Worm (Caenorhabditis elegans) whole organism, L1 larva: ENCODE data around the gene cyn-10.

Experiments
- C04F5.9 ChIP-seq: sonication (generic microtip); optimal IDR thresholded peaks from 2 replicates; lab custom pipeline; 2016; ENCODE audit warnings: missing genetic modification characterization, missing compliant biosample characterization
- C16A3.4 ChIP-seq: fragments of 150-350 bp; optimal IDR thresholded peaks from 2 replicates; lab custom pipeline; 2014; ENCODE audit warnings: missing biosample characterization, missing genetic modification characterization
- blmp-1 ChIP-seq: fragments of 150-350 bp; optimal IDR thresholded peaks from 2 replicates; lab custom pipeline; 2014; ENCODE audit warnings: missing biosample characterization, missing genetic modification characterization
- ceh-8 ChIP-seq: fragments of 200-800 bp; sonication (Bioruptor generic); optimal IDR thresholded peaks from 2 replicates; lab custom pipeline; 2018; ENCODE audit warnings: mild to moderate bottlenecking, missing genetic modification characterization, moderate library complexity, missing compliant biosample characterization
- ceh-82 ChIP-seq, 3 experiments: fragments of 150-350 bp in 1 of 3; sonication (generic microtip) in 2 of 3; optimal IDR thresholded peaks; 2 replicates each; lab custom pipeline; 2014 to 2017; ENCODE audit warnings: missing biosample characterization in 3 of 3, missing genetic modification characterization in 3 of 3
- dsc-1 ChIP-seq: sonication (generic microtip); optimal IDR thresholded peaks from 2 replicates; lab custom pipeline; 2016; ENCODE audit warnings: mild to moderate bottlenecking, missing genetic modification characterization, missing compliant biosample characterization
- efl-1 ChIP-seq, 4 experiments: fragments of 150-350 bp; optimal IDR thresholded peaks in 3 of 4; peaks in 1 of 4; 1 replicate in 1 of 4; 2 replicates in 3 of 4; lab custom pipeline; 2014; ENCODE audit warnings: missing biosample characterization in 2 of 4, missing genetic modification characterization in 2 of 4, missing genetic modification reagents in 2 of 4
- elt-3 ChIP-seq, 6 experiments: fragments of 150-350 bp in 1 of 6; sonication (generic microtip); optimal IDR thresholded peaks; 2 replicates each; lab custom pipeline; 2017 to 2018; ENCODE audit warnings: missing biosample characterization in 6 of 6, missing genetic modification characterization in 6 of 6, inconsistent platforms in 1 of 6
- fkh-10 ChIP-seq: sonication (generic microtip); optimal IDR thresholded peaks from 2 replicates; lab custom pipeline; 2017; ENCODE audit warnings: missing biosample characterization, missing genetic modification reagents, missing genetic modification characterization
- fkh-8 ChIP-seq: sonication (generic microtip); optimal IDR thresholded peaks from 2 replicates; lab custom pipeline; 2016; ENCODE audit warnings: mild to moderate bottlenecking, missing genetic modification characterization, missing compliant biosample characterization
- fos-1 ChIP-seq: fragments of 150-350 bp; optimal IDR thresholded peaks from 2 replicates; lab custom pipeline; 2014; ENCODE audit warnings: missing biosample characterization, missing genetic modification characterization
- hpl-2 ChIP-seq: fragments of 150-350 bp; optimal IDR thresholded peaks from 2 replicates; lab custom pipeline; 2014; ENCODE audit warnings: missing biosample characterization, missing genetic modification reagents, missing genetic modification characterization
- isw-1 ChIP-seq: fragments of 200-800 bp; sonication (Bioruptor generic); IDR thresholded peaks from 2 replicates; pipeline ENCODE4 v1.3.6; 2022; ENCODE audit warnings: missing genetic modification characterization, missing compliant biosample characterization
- lin-13 ChIP-seq: fragments of 150-350 bp; optimal IDR thresholded peaks from 2 replicates; lab custom pipeline; 2014; ENCODE audit warnings: missing biosample characterization, missing genetic modification reagents, missing genetic modification characterization
- lin-14 ChIP-seq: fragments of 200-800 bp; sonication (Bioruptor generic); optimal IDR thresholded peaks from 2 replicates; lab custom pipeline; 2018; ENCODE audit warnings: mild to moderate bottlenecking, missing genetic modification characterization, moderate library complexity, missing compliant biosample characterization
- lin-35 ChIP-seq, 2 experiments: fragments of 150-350 bp; optimal IDR thresholded peaks; 2 replicates each; lab custom pipeline; 2014; ENCODE audit warnings: missing biosample characterization in 2 of 2, missing genetic modification characterization in 2 of 2, missing genetic modification reagents in 2 of 2
- lin-39 ChIP-seq: fragments of 150-350 bp; optimal IDR thresholded peaks from 2 replicates; lab custom pipeline; 2014; ENCODE audit warnings: missing biosample characterization, missing genetic modification reagents, missing genetic modification characterization
- lsy-2 ChIP-seq, 2 experiments: fragments of 150-350 bp; optimal IDR thresholded peaks; 2 replicates each; lab custom pipeline; 2014; ENCODE audit warnings: missing biosample characterization in 2 of 2, missing genetic modification characterization in 2 of 2
- mdl-1 ChIP-seq, 2 experiments: fragments of 150-350 bp; optimal IDR thresholded peaks; 2 replicates each; lab custom pipeline; 2014 to 2017; ENCODE audit warnings: missing biosample characterization in 2 of 2, missing genetic modification characterization in 2 of 2, inconsistent platforms in 1 of 2
- mep-1 ChIP-seq: fragments of 150-350 bp; optimal IDR thresholded peaks from 2 replicates; lab custom pipeline; 2014; ENCODE audit warnings: missing biosample characterization, missing genetic modification characterization
- nhr-19 ChIP-seq: fragments of 200-800 bp; sonication (Bioruptor generic); conservative IDR thresholded peaks from 2 replicates; pipeline ENCODE4 v1.3.6; 2022; ENCODE audit warnings: missing genetic modification characterization, missing compliant biosample characterization
- nhr-47 ChIP-seq: sonication (generic microtip); optimal IDR thresholded peaks from 2 replicates; lab custom pipeline; 2016; ENCODE audit warnings: mild to moderate bottlenecking, missing genetic modification characterization, moderate library complexity, missing compliant biosample characterization
- nhr-71 ChIP-seq: sonication (generic microtip); optimal IDR thresholded peaks from 2 replicates; lab custom pipeline; 2016; ENCODE audit warnings: mild to moderate bottlenecking, missing genetic modification characterization, moderate library complexity, missing compliant biosample characterization
- nhr-76 ChIP-seq: sonication (generic microtip); optimal IDR thresholded peaks from 2 replicates; lab custom pipeline; 2017; ENCODE audit warnings: missing biosample characterization, missing genetic modification characterization
- nhr-77 ChIP-seq: fragments of 150-350 bp; optimal IDR thresholded peaks from 2 replicates; lab custom pipeline; 2014; ENCODE audit warnings: missing biosample characterization, missing genetic modification characterization
- pag-3 ChIP-seq: sonication (generic microtip); optimal IDR thresholded peaks from 2 replicates; lab custom pipeline; 2017; ENCODE audit warnings: missing genetic modification characterization, mild to moderate bottlenecking, missing compliant biosample characterization, antibody characterized with exemption, borderline replicate concordance; ENCODE audit not compliant: insufficient read depth
- pax-3 ChIP-seq: fragments of 200-800 bp; sonication (Bioruptor generic); optimal IDR thresholded peaks from 2 replicates; lab custom pipeline; 2018; ENCODE audit warnings: mild to moderate bottlenecking, missing genetic modification characterization, moderate library complexity, missing compliant biosample characterization
- pqm-1 ChIP-seq: sonication (generic microtip); optimal IDR thresholded peaks from 3 replicates; lab custom pipeline; 2017; ENCODE audit warnings: missing biosample characterization, missing genetic modification characterization
- snu-23 ChIP-seq: sonication (generic microtip); optimal IDR thresholded peaks from 2 replicates; lab custom pipeline; 2016; ENCODE audit warnings: missing genetic modification characterization, missing compliant biosample characterization
- sptf-1 ChIP-seq: fragments of 150-350 bp; optimal IDR thresholded peaks from 2 replicates; lab custom pipeline; 2014; ENCODE audit warnings: missing biosample characterization, missing genetic modification characterization
- sup-37 ChIP-seq: fragments of 200-800 bp; sonication (Bioruptor generic); optimal IDR thresholded peaks from 2 replicates; lab custom pipeline; 2018; ENCODE audit warnings: mild to moderate bottlenecking, missing genetic modification characterization, missing compliant biosample characterization
- unc-30 ChIP-seq: sonication (generic microtip); optimal IDR thresholded peaks from 2 replicates; lab custom pipeline; 2017; ENCODE audit warnings: missing biosample characterization, missing genetic modification characterization
- unc-86 ChIP-seq: sonication (generic microtip); optimal IDR thresholded peaks from 2 replicates; lab custom pipeline; 2016; ENCODE audit warnings: missing genetic modification characterization, missing compliant biosample characterization
- vab-15 ChIP-seq: sonication (generic microtip); optimal IDR thresholded peaks from 2 replicates; lab custom pipeline; 2017; ENCODE audit warnings: missing genotype, mild to moderate bottlenecking, missing genetic modification characterization, missing compliant biosample characterization
- zag-1 ChIP-seq: fragments of 150-350 bp; optimal IDR thresholded peaks from 2 replicates; lab custom pipeline; 2014; ENCODE audit warnings: missing biosample characterization, missing genetic modification characterization
- ztf-11 ChIP-seq, 2 experiments: sonication (generic microtip); optimal IDR thresholded peaks; 2 replicates each; lab custom pipeline; 2016 to 2017; ENCODE audit warnings: missing genetic modification characterization in 2 of 2, missing biosample characterization in 1 of 2, missing compliant biosample characterization in 1 of 2
- ztf-4 ChIP-seq: fragments of 150-350 bp; optimal IDR thresholded peaks from 2 replicates; lab custom pipeline; 2014; ENCODE audit warnings: missing biosample characterization, missing genetic modification characterization

Gene cyn-10

DNA sequence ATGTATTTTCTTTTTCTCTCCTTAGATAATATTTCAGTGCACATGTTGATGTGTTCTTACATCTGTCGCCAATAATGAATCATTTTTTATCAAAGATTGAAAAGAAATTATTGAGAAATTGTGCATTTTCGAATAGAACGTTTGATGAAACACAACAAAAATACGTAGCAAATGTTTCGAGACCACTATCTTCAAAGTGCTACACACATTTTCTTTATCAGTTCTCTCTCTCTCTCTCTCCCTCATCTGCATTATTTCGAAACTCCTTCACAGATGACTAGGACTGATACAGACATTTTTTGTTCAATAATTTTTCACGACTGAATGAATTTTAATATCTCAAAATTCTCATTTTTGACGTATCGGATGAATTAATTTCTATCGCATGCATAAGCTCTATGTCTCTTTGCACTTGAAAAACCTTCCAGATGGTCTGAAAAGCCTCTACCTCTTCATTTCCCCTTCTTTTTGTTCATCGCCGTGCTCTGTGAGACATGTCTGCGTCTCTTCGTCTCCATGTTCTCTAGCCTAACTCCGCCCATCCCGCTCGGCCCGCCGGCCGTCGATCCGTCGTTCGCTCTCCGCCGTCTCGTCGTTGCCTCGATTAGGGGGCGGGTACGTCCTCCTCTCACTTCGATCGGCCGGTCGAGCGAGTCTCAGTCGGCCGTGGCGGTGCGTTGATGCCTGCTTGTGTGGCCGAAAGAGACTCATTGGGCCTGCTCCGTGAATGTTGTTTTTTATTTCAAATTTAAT is 30.3 kb upstream of the cyn-10 start (continued):
- no peak for TF ChIP-seq mdl-1 (tag; optimal IDR thresholded peaks at IDR 0.05; lab: Kevin White, UChicago)
- peak; percentile 27 for TF ChIP-seq C04F5.9 (tag; lab: Kevin White, UChicago)
- TF ChIP-seq ceh-82 (tag; optimal IDR thresholded peaks at IDR 0.05; lab: Kevin White, UChicago) = peak in 2 of 3 experiments; percentile 11 to 56
- TF ChIP-seq nhr-47 (tag; lab: Kevin White, UChicago) = peak; percentile 52
- peak; percentile 61 for TF ChIP-seq ceh-8 (GFP tag; lab: Kevin White, UChicago)
- TF ChIP-seq unc-30 (tag; lab: Kevin White, UChicago) = no peak
- TF ChIP-seq fos-1 (tag; lab: Kevin White, UChicago) = no peak
- peak in 1 of 2 experiments; percentile 9 for TF ChIP-seq lsy-2 (tag; optimal IDR thresholded peaks at IDR 0.05; lab: Kevin White, UChicago)
- peak; percentile 8 for TF ChIP-seq snu-23
- TF ChIP-seq pag-3 (tag; lab: Kevin White, UChicago) = no peak
- no peak for TF ChIP-seq nhr-19 (GFP tag; lab: Robert Waterston, UW)

DNA sequence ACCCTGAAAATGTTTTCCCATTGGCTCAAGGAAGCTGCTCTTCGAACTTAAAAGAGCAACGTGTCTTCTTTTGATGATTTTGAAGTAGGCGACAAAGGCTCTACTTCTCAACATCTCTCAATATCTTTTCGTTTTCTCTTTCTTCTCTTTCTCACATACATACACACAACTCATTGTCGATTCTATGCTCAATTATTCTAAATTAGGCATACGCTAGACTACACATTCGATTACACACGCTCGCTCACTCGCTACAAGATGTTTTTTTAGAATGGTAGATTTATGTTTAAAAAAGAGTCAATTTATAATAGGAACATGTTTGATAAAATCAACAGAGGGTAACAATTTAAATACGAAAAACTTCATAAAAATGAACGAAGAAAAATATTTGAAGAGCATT is 28.4 kb upstream of the cyn-10 start:
- TF ChIP-seq fkh-10 (GFP tag; lab: Kevin White, UChicago) (peak; percentile 7), ztf-11 (tag; optimal IDR thresholded peaks at IDR 0.05; lab: Kevin White, UChicago) (no peak), fkh-8 (tag; lab: Kevin White, UChicago) (peak; percentile 17), snu-23 (no peak), lin-14 (peak; percentile 70), nhr-71 (tag; lab: Kevin White, UChicago) (peak; percentile 6), isw-1 (no peak), unc-86 (tag; lab: Kevin White, UChicago) (peak; percentile 25)

DNA sequence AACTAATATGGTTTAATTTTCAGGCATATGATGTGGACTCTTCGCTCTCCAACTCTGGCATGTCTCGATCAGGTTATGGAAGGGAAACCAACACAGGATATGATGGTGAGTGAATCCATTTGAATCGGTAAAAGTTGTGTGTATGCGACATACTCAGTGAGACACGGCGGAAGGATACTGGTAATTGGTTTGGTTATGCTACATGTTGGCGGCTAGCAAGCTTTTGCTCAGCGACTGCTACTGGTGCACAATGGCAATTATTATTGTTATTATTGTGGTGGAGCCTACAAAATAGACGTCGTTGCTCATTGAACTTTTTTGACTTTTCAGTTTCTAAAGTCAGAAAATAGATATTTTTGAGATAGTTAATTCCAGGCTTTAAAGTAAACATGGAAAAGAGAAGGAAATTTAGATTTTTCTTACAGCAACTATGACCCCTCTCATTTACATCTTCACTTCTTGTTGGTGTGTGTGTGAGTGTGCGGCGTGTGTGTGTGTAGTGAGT is 27.6 kb upstream of the cyn-10 start:
- TF ChIP-seq lin-14 (peak; percentile 28), lin-39 (tag; lab: Kevin White, UChicago) (no peak), mep-1 (tag; lab: Kevin White, UChicago) (peak; percentile 16), fkh-8 (tag; lab: Kevin White, UChicago) (peak; percentile 40)

DNA sequence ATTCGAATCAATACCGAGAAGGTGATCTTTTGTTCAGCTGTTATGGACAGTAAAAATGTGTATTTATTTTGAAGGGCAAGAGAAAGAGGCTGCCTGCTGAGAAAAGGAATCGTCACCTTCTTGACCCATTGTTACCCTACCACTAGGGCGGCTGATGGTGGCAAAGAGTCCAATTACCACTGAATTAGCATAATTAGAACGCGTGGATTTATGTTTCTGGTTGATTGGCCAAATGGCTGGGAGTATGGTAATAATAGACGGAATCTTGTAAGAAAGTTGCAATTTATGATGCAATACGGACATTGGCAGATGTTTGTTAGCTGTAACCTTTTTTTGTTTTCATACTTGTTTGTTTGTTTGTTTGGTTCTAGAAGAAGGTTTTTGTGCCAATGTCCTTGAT is 26.7 kb upstream of the cyn-10 start:
- TF ChIP-seq nhr-47 (tag; lab: Kevin White, UChicago) = no peak
- peak; percentile 3 for TF ChIP-seq lin-14

- TF ChIP-seq lin-35 (GFP tag; optimal IDR thresholded peaks at IDR 0.05; lab: Kevin White, UChicago) (no peak), sup-37 (GFP tag; lab: Kevin White, UChicago) (no peak), dsc-1 (tag; lab: Kevin White, UChicago) (peak; percentile 32), fkh-8 (tag; lab: Kevin White, UChicago) (peak; percentile 2)
- TF ChIP-seq, all 84 proteins: peak for 2
These were observed 23.9 kb upstream of the cyn-10 start for ce11 chrII:6937057-6937456.

ce11 chrII:6936528-6936927 is 23.4 kb upstream of the cyn-10 start:
- no peak for TF ChIP-seq fos-1 (tag; lab: Kevin White, UChicago)
- no peak for TF ChIP-seq efl-1 (optimal IDR thresholded peaks at IDR 0.05; lab: Kevin White, UChicago)
- TF ChIP-seq efl-1 (GFP tag; optimal IDR thresholded peaks at IDR 0.05 in 1 of 2; lab: Kevin White, UChicago) = peak in 1 of 2 experiments; percentile 71
- no peak for TF ChIP-seq sptf-1
- peak; percentile 4 for TF ChIP-seq nhr-71 (tag; lab: Kevin White, UChicago)

DNA sequence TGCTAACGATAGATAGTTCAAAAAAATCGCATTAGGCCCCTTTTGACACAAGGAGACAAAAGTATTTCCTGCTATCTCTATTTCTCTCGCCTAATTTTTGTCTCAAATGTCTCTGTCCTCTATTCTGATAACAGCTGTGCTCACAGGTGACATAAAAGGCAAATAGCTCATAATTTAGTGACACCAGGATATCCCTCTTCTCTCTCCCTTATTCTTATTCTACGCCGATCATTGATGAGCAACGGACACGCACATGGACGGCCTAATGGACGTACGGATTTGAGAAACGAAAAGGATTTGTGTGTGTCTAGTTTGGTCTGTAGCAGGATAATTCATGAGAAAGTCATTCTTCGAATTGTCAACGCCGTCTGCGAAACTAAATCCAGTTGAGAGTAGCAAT is 22.8 kb upstream of the cyn-10 start:
- TF ChIP-seq nhr-77 (tag; lab: Kevin White, UChicago) (no peak), pqm-1 (tag; lab: Kevin White, UChicago) (no peak), hpl-2 (GFP tag; lab: Kevin White, UChicago) (no peak), elt-3 (tag; optimal IDR thresholded peaks at IDR 0.05; lab: Kevin White, UChicago) (no peak), fkh-8 (tag; lab: Kevin White, UChicago) (no peak), lin-13 (GFP tag; lab: Kevin White, UChicago) (no peak), pax-3 (tag; lab: Kevin White, UChicago) (no peak), zag-1 (no peak), nhr-76 (no peak), fos-1 (tag; lab: Kevin White, UChicago) (no peak), C16A3.4 (tag; lab: Kevin White, UChicago) (no peak), vab-15 (tag; lab: Kevin White, UChicago) (no peak), efl-1 (optimal IDR thresholded peaks at IDR 0.05; lab: Kevin White, UChicago) (no peak), efl-1 (GFP tag; optimal IDR thresholded peaks at IDR 0.05 in 1 of 2; lab: Kevin White, UChicago) (peak in 1 of 2 experiments; percentile 88), blmp-1 (no peak), ztf-11 (tag; optimal IDR thresholded peaks at IDR 0.05; lab: Kevin White, UChicago) (peak in 1 of 2 experiments; percentile 50), dsc-1 (tag; lab: Kevin White, UChicago) (peak; percentile 41), lsy-2 (tag; optimal IDR thresholded peaks at IDR 0.05; lab: Kevin White, UChicago) (no peak), ztf-4 (tag; lab: Kevin White, UChicago) (no peak)
